Worm (Caenorhabditis elegans): ENCODE results near the gene unc-9.
A peak's percentile ranks its signal among the peaks of the same experiment; 100 is the strongest.

The unc-9 gene

ce11 chrX:13198134-13198533, 3.4 kb upstream of the unc-9 start:
- no peak for TF ChIP-seq tbx-2 (tag; optimal IDR thresholded peaks at IDR 0.05)
- peak; percentile 29 for TF ChIP-seq fkh-10 (GFP tag; optimal IDR thresholded peaks at IDR 0.05)
- TF ChIP-seq lin-39 (tag; optimal IDR thresholded peaks at IDR 0.05), result peak; percentile 0

- TF ChIP-seq lsy-12 (tag; optimal IDR thresholded peaks at IDR 0.05) (no peak), egl-5 (tag; optimal IDR thresholded peaks at IDR 0.05) (peak; percentile 69)
Measured at ce11 chrX:13200312-13200711, 1.3 kb upstream of the unc-9 start.

- no peak for TF ChIP-seq pqm-1 (tag; optimal IDR thresholded peaks at IDR 0.05)
- TF ChIP-seq fkh-2 (tag; optimal IDR thresholded peaks at IDR 0.05), result no peak
- TF ChIP-seq lsy-12 (tag; optimal IDR thresholded peaks at IDR 0.05), result no peak
- no peak for TF ChIP-seq ceh-82 (tag; optimal IDR thresholded peaks at IDR 0.05)
- no peak for TF ChIP-seq nhr-43 (tag; optimal IDR thresholded peaks at IDR 0.05; ENCODE audit: poor library complexity, severe bottlenecking)
- TF ChIP-seq nhr-12 (tag; optimal IDR thresholded peaks at IDR 0.05), result no peak
- no peak for TF ChIP-seq tbx-2 (tag; optimal IDR thresholded peaks at IDR 0.05)
- no peak for TF ChIP-seq elt-2 (tag; optimal IDR thresholded peaks at IDR 0.05)
- no peak for TF ChIP-seq jun-1 (tag; optimal IDR thresholded peaks at IDR 0.05)
- no peak for TF ChIP-seq nhr-25 (tag; optimal IDR thresholded peaks at IDR 0.05)
- no peak for TF ChIP-seq ztf-4 (tag; optimal IDR thresholded peaks at IDR 0.05)
- no peak for TF ChIP-seq lin-15B (tag; optimal IDR thresholded peaks at IDR 0.05)
- no peak for TF ChIP-seq nhr-67 (tag; optimal IDR thresholded peaks at IDR 0.05)
Measured at ce11 chrX:13202312-13202711, 742 bp downstream of the unc-9 start.

- peak; percentile 32 for TF ChIP-seq lin-39 (tag; optimal IDR thresholded peaks at IDR 0.05)
- TF ChIP-seq skn-1 (tag; optimal IDR thresholded peaks at IDR 0.05), result no peak
Measured at ce11 chrX:13206011-13206410, 4.4 kb downstream of the unc-9 start.

ce11 chrX:13206911-13207310, 5.3 kb downstream of the unc-9 start:
- TF ChIP-seq pqm-1 (tag; optimal IDR thresholded peaks at IDR 0.05) (no peak), tbx-2 (tag; optimal IDR thresholded peaks at IDR 0.05) (no peak), aly-2 (tag; optimal IDR thresholded peaks at IDR 0.05) (no peak), nhr-43 (tag; optimal IDR thresholded peaks at IDR 0.05; ENCODE audit: poor library complexity, severe bottlenecking) (no peak), egl-5 (tag; optimal IDR thresholded peaks at IDR 0.05) (no peak), fos-1 (tag; optimal IDR thresholded peaks at IDR 0.05) (no peak), nfya-1 (tag; optimal IDR thresholded peaks at IDR 0.05; ENCODE audit: insufficient read depth) (peak; percentile 7), zag-1 (tag; optimal IDR thresholded peaks at IDR 0.05) (no peak), ceh-16 (tag; optimal IDR thresholded peaks at IDR 0.05) (no peak), lin-39 (tag; optimal IDR thresholded peaks at IDR 0.05) (peak; percentile 16), elt-2 (tag; optimal IDR thresholded peaks at IDR 0.05) (no peak), fkh-10 (GFP tag; optimal IDR thresholded peaks at IDR 0.05) (no peak), pha-4 (tag; optimal IDR thresholded peaks at IDR 0.05) (no peak)

- TF ChIP-seq daf-12 (tag; optimal IDR thresholded peaks at IDR 0.05) (no peak), nfya-1 (tag; optimal IDR thresholded peaks at IDR 0.05; ENCODE audit: insufficient read depth) (peak; percentile 28), unc-39 (tag; optimal IDR thresholded peaks at IDR 0.05) (no peak), aly-2 (tag; optimal IDR thresholded peaks at IDR 0.05) (no peak), mml-1 (tag; optimal IDR thresholded peaks at IDR 0.05) (no peak), snpc-4 (tag; optimal IDR thresholded peaks at IDR 0.05) (no peak), zag-1 (tag; optimal IDR thresholded peaks at IDR 0.05) (no peak), fkh-10 (GFP tag; optimal IDR thresholded peaks at IDR 0.05) (peak; percentile 1), elt-1 (tag; optimal IDR thresholded peaks at IDR 0.05) (no peak)
Measured at ce11 chrX:13209026-13209425, 7.5 kb downstream of the unc-9 start.

ce11 chrX:13210478-13210877, 8.9 kb downstream of the unc-9 start:
- no peak for TF ChIP-seq nhr-12 (tag; optimal IDR thresholded peaks at IDR 0.05)
- TF ChIP-seq fkh-10 (GFP tag; optimal IDR thresholded peaks at IDR 0.05), result peak; percentile 74
- TF ChIP-seq hmg-11 (tag; optimal IDR thresholded peaks at IDR 0.05), result peak; percentile 63
- peak; percentile 16 for TF ChIP-seq nhr-11 (tag; optimal IDR thresholded peaks at IDR 0.05)
- peak; percentile 73 for TF ChIP-seq nfya-1 (tag; optimal IDR thresholded peaks at IDR 0.05; ENCODE audit: insufficient read depth)
- peak; percentile 44 for TF ChIP-seq lin-39 (tag; optimal IDR thresholded peaks at IDR 0.05)
- TF ChIP-seq mdl-1 (tag; optimal IDR thresholded peaks at IDR 0.05), result no peak
- no peak for TF ChIP-seq daf-12 (tag; optimal IDR thresholded peaks at IDR 0.05)
- peak; percentile 21 for TF ChIP-seq unc-62 (GFP tag; optimal IDR thresholded peaks at IDR 0.05)
- no peak for TF ChIP-seq egl-27 (tag; optimal IDR thresholded peaks at IDR 0.05)
- TF ChIP-seq elt-1 (tag; optimal IDR thresholded peaks at IDR 0.05), result no peak
